Worm (Caenorhabditis elegans): Measurements from ENCODE around the gene nex-2.

ce11 chrIII:10326327-10326726 lies 3.9 kb downstream of the nex-2 start:
- no peak for TF ChIP-seq T07F8.4 (tag; optimal IDR thresholded peaks at IDR 0.05)
- no peak for TF ChIP-seq unc-130 (GFP tag; optimal IDR thresholded peaks at IDR 0.05)
- TF ChIP-seq ztf-25 (GFP tag; IDR thresholded peaks at IDR 0.05), result no peak
- no peak for TF ChIP-seq athp-1 (tag; optimal IDR thresholded peaks at IDR 0.05)
- TF ChIP-seq B0019.2 (GFP tag; conservative IDR thresholded peaks at IDR 0.05), result no peak
- TF ChIP-seq nfya-1 (tag; optimal IDR thresholded peaks at IDR 0.05; ENCODE audit: borderline replicate concordance, insufficient read depth), result no peak
- TF ChIP-seq nfya-2 (GFP tag; IDR thresholded peaks at IDR 0.05), result no peak
- TF ChIP-seq attf-5 (GFP tag; optimal IDR thresholded peaks at IDR 0.05), result no peak
- TF ChIP-seq bed-1 (GFP tag; IDR thresholded peaks at IDR 0.05), result no peak
- no peak for TF ChIP-seq pbrm-1 (GFP tag; IDR thresholded peaks at IDR 0.05)
- no peak for TF ChIP-seq lin-54 (GFP tag; optimal IDR thresholded peaks at IDR 0.05)
- TF ChIP-seq nhr-179 (tag; optimal IDR thresholded peaks at IDR 0.05), result no peak
- no peak for TF ChIP-seq unc-62 (GFP tag; optimal IDR thresholded peaks at IDR 0.05)

Measured in whole organism, young adult.